Worm (Caenorhabditis elegans) whole organism, late embryonic: ENCODE data around the gene cyp-35C1.

Source experiments
- C38D4.7 ChIP-seq: fragments of 200-800 bp; sonication (Bioruptor generic); optimal IDR thresholded peaks from 2 replicates; lab custom pipeline; 2018; ENCODE audit warnings: mild to moderate bottlenecking, missing genetic modification characterization, moderate library complexity, missing compliant biosample characterization
- Y22D7AL.16 ChIP-seq: sonication (generic microtip); optimal IDR thresholded peaks from 2 replicates; lab custom pipeline; 2016; ENCODE audit warnings: missing genetic modification characterization, missing compliant biosample characterization
- ama-1 ChIP-seq: fragments of 150-350 bp; optimal IDR thresholded peaks from 2 replicates; lab custom pipeline; 2014
- dmd-4 ChIP-seq: sonication (generic microtip); optimal IDR thresholded peaks from 2 replicates; lab custom pipeline; 2016; ENCODE audit warnings: borderline replicate concordance, missing genetic modification characterization, missing compliant biosample characterization
- elt-2 ChIP-seq: sonication (generic microtip); optimal IDR thresholded peaks from 2 replicates; lab custom pipeline; 2016; ENCODE audit warnings: missing genetic modification reagents, missing genetic modification characterization, missing compliant biosample characterization
- eyg-1 ChIP-seq: sonication (generic microtip); optimal IDR thresholded peaks from 2 replicates; lab custom pipeline; 2016; ENCODE audit warnings: missing genotype, missing genetic modification characterization, missing compliant biosample characterization
- hlh-13 ChIP-seq: fragments of 200-800 bp; sonication (Bioruptor generic); optimal IDR thresholded peaks from 2 replicates; lab custom pipeline; 2018; ENCODE audit warnings: mild to moderate bottlenecking, missing genetic modification characterization, missing compliant biosample characterization
- nhr-11 ChIP-seq: fragments of 150-350 bp; optimal IDR thresholded peaks from 2 replicates; lab custom pipeline; 2014; ENCODE audit warnings: missing biosample characterization, missing genetic modification characterization
- pha-4 ChIP-seq: fragments of 150-350 bp; optimal IDR thresholded peaks from 2 replicates; lab custom pipeline; 2018; ENCODE audit warnings: missing biosample characterization, missing genetic modification reagents, missing genetic modification characterization
- pqm-1 ChIP-seq: sonication (generic microtip); optimal IDR thresholded peaks from 2 replicates; lab custom pipeline; 2016; ENCODE audit warnings: missing genetic modification characterization, missing compliant biosample characterization
- rnt-1 ChIP-seq: sonication (generic microtip); optimal IDR thresholded peaks from 2 replicates; lab custom pipeline; 2016; ENCODE audit warnings: missing genetic modification characterization, missing compliant biosample characterization
- sox-2 ChIP-seq: fragments of 200-800 bp; sonication (Bioruptor generic); IDR thresholded peaks from 2 replicates; pipeline ENCODE4 v1.3.6; 2022; ENCODE audit warnings: missing genetic modification reagents, missing genetic modification characterization, missing compliant biosample characterization
- sox-4 ChIP-seq: sonication (generic microtip); optimal IDR thresholded peaks from 2 replicates; lab custom pipeline; 2017; ENCODE audit warnings: mild to moderate bottlenecking, missing genetic modification characterization, inconsistent platforms, missing compliant biosample characterization
- tbx-2 ChIP-seq: sonication (generic microtip); optimal IDR thresholded peaks from 2 replicates; lab custom pipeline; 2016; ENCODE audit warnings: missing genetic modification characterization, missing compliant biosample characterization

ce11 chrV:13848379-13848778, 49.9 kb downstream of the cyp-35C1 start, which contains the start of gene srx-133:
- no peak for TF ChIP-seq C38D4.7 (GFP tag; lab: Kevin White, UChicago)
- no peak for TF ChIP-seq dmd-4
- TF ChIP-seq nhr-11 (tag; lab: Kevin White, UChicago) = no peak
- no peak for TF ChIP-seq pqm-1 (tag; lab: Kevin White, UChicago)
- no peak for TF ChIP-seq sox-4
- TF ChIP-seq sox-2 (GFP tag; lab: Robert Waterston, UW) = no peak
- no peak for TF ChIP-seq pha-4 (tag; lab: Kevin White, UChicago)
- TF ChIP-seq rnt-1 (tag; lab: Kevin White, UChicago) = no peak
- no peak for TF ChIP-seq Y22D7AL.16 (tag; lab: Kevin White, UChicago)
- no peak for TF ChIP-seq ama-1
- TF ChIP-seq elt-2 (tag; lab: Kevin White, UChicago) = no peak
- no peak for TF ChIP-seq eyg-1 (tag; lab: Kevin White, UChicago)
- TF ChIP-seq hlh-13 (GFP tag; lab: Kevin White, UChicago) = no peak
- TF ChIP-seq tbx-2 (tag; lab: Kevin White, UChicago) = no peak
